Fruit fly (Drosophila melanogaster): ENCODE results near the gene nkd.

Gene nkd

DNA sequence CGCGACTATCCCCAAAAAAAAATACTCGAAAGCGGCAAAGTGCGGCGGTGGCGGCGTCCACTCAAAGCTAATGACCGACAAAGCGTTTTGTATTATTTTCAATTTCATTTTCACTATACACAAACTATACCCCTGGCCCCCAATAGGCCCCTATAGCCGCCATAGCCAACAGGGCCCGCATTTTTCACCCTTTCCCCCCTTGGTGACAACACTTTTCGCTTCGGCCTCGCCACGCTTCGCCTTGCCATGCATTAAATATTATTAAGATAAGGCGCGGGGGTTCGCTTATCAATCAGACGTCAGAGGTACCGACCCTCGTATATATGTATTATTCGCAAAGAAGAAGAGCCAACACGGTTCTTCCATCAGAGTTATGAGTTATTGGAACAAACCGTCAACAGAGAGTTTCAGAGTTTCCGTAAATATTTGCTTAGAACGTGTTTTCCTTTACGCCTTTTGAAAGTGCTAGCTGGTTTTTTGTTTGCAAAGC, 5.0 kb downstream of the nkd start (continued):
- TF ChIP-seq Six4 (GFP tag; optimal IDR thresholded peaks at IDR 0.05) (no peak), Hey (tag; optimal IDR thresholded peaks at IDR 0.05) (peak; percentile 86), Kr (GFP tag; optimal IDR thresholded peaks at IDR 0.05) (peak; percentile 81), CG16815 (GFP tag; optimal IDR thresholded peaks at IDR 0.05) (no peak), CG10274 (GFP tag; optimal IDR thresholded peaks at IDR 0.05) (no peak), Fer2 (tag; optimal IDR thresholded peaks at IDR 0.05) (no peak), chif (GFP tag; optimal IDR thresholded peaks at IDR 0.05) (no peak), sqz (GFP tag; optimal IDR thresholded peaks at IDR 0.05) (no peak), CG10565 (GFP tag; optimal IDR thresholded peaks at IDR 0.05) (no peak), Spps (tag; optimal IDR thresholded peaks at IDR 0.05) (no peak), CG42726 (GFP tag; IDR thresholded peaks at IDR 0.05; ENCODE audit: partially characterized antibody) (no peak), CG3847 (GFP tag; IDR thresholded peaks at IDR 0.05) (peak; percentile 12; the same call in 1 of the 2 replicates), Dip3 (GFP tag; optimal IDR thresholded peaks at IDR 0.05) (no peak), CG9727 (GFP tag; optimal IDR thresholded peaks at IDR 0.05) (peak; percentile 25), sens (GFP tag) (peak; percentile 74), eve (GFP tag; optimal IDR thresholded peaks at IDR 0.05) (no peak), CoRest (tag; optimal IDR thresholded peaks at IDR 0.05) (no peak), CHES-1-like (GFP tag; optimal IDR thresholded peaks at IDR 0.05) (no peak), CG4854 (GFP tag; optimal IDR thresholded peaks at IDR 0.05) (no peak), pzg (GFP tag; optimal IDR thresholded peaks at IDR 0.05) (no peak), CG17359 (tag; optimal IDR thresholded peaks at IDR 0.05) (peak; percentile 19), fd3F (GFP tag; optimal IDR thresholded peaks at IDR 0.05) (no peak), pan (optimal IDR thresholded peaks at IDR 0.05) (no peak), pan (GFP tag; optimal IDR thresholded peaks at IDR 0.05 in 1 of 2, IDR thresholded peaks at IDR 0.05 in 1 of 2) (peak in 1 of 2 experiments; percentile 84), CG11504 (tag; optimal IDR thresholded peaks at IDR 0.05) (no peak), fd64A (GFP tag; optimal IDR thresholded peaks at IDR 0.05) (no peak), Sry-β (GFP tag; optimal IDR thresholded peaks at IDR 0.05) (no peak), shn (GFP tag; optimal IDR thresholded peaks at IDR 0.05) (no peak), Abd-B (GFP tag; optimal IDR thresholded peaks at IDR 0.05) (no peak), CG17361 (GFP tag; IDR thresholded peaks at IDR 0.05) (no peak; the same call in 2 of the 3 replicates), sna (GFP tag; IDR thresholded peaks at IDR 0.05; ENCODE audit: partially characterized antibody) (peak; percentile 15; the same call in 1 of the 2 replicates), CG2199 (GFP tag; IDR thresholded peaks at IDR 0.05) (peak; percentile 96), CG32772 (GFP tag; IDR thresholded peaks at IDR 0.05) (no peak), E2f1 (GFP tag; IDR thresholded peaks at IDR 0.05) (no peak), CG18262 (tag; optimal IDR thresholded peaks at IDR 0.05) (peak; percentile 14), p53 (GFP tag; optimal IDR thresholded peaks at IDR 0.05) (no peak), Blimp-1 (GFP tag; optimal IDR thresholded peaks at IDR 0.05) (peak; percentile 72), CG15514 (GFP tag; optimal IDR thresholded peaks at IDR 0.05) (peak; percentile 18), CG10979 (tag; optimal IDR thresholded peaks at IDR 0.05) (no peak), Camta (GFP tag; optimal IDR thresholded peaks at IDR 0.05) (no peak), CG8924 (tag; optimal IDR thresholded peaks at IDR 0.05) (no peak), Gug (GFP tag; IDR thresholded peaks at IDR 0.05) (no peak), tx (GFP tag; optimal IDR thresholded peaks at IDR 0.05) (no peak), Fer3 (tag; optimal IDR thresholded peaks at IDR 0.05) (no peak), CG6813 (GFP tag; optimal IDR thresholded peaks at IDR 0.05) (peak; percentile 71), CG5180 (GFP tag; optimal IDR thresholded peaks at IDR 0.05) (no peak), CG34376 (GFP tag; optimal IDR thresholded peaks at IDR 0.05) (no peak), CG9817 (tag; optimal IDR thresholded peaks at IDR 0.05) (no peak), CG2202 (tag; optimal IDR thresholded peaks at IDR 0.05) (peak; percentile 60), CG14014 (GFP tag; IDR thresholded peaks at IDR 0.05) (no peak)
